Fruit fly (Drosophila melanogaster) whole organism: ENCODE results near the gene jub.

Source experiments
- EcR ChIP-seq, 2 experiments: fragments of >200 bp; optimal IDR thresholded peaks; 2 replicates each; lab custom pipeline; 2017; ENCODE audit warnings: missing biosample characterization in 2 of 2, missing genetic modification characterization in 2 of 2, missing genetic modification reagents in 2 of 2
- pan ChIP-seq: fragments of >200 bp; optimal IDR thresholded peaks from 2 replicates; lab custom pipeline; 2017
- psq ChIP-seq: fragments of >200 bp; optimal IDR thresholded peaks from 2 replicates; lab custom pipeline; 2017
- usp ChIP-seq: fragments of >200 bp; optimal IDR thresholded peaks from 2 replicates; lab custom pipeline; 2017; ENCODE audit warnings: missing biosample characterization, missing genetic modification characterization, mixed read lengths

- TF ChIP-seq EcR (GFP tag; optimal IDR thresholded peaks at IDR 0.05; lab: Kevin White, UChicago) (no peak), pan (lab: Kevin White, UChicago) (no peak), usp (GFP tag; lab: Kevin White, UChicago) (no peak), psq (lab: Kevin White, UChicago) (no peak)
Observed at dm6 chrX:13819682-13820081, 10.4 kb downstream of the jub start.
